Fruit fly (Drosophila melanogaster): ENCODE data around the gene CG11586.

CG11586 gene

dm6 chr3L:4225647-4226470 lies 36.4 kb downstream of the CG11586 start:
- TF ChIP-seq crc (GFP tag; optimal IDR thresholded peaks at IDR 0.05) (no peak), Meics (GFP tag; optimal IDR thresholded peaks at IDR 0.05) (no peak), en (GFP tag; optimal IDR thresholded peaks at IDR 0.05) (no peak), CG33213 (GFP tag; optimal IDR thresholded peaks at IDR 0.05) (no peak), Med (GFP tag) (peak; percentile 70), maf-S (GFP tag; optimal IDR thresholded peaks at IDR 0.05) (no peak), lola (GFP tag; optimal IDR thresholded peaks at IDR 0.05) (no peak), tna (GFP tag; IDR thresholded peaks at IDR 0.05; ENCODE audit: partially characterized antibody) (no peak), cato (GFP tag; optimal IDR thresholded peaks at IDR 0.05; ENCODE audit: borderline replicate concordance) (no peak), Elba2 (GFP tag; optimal IDR thresholded peaks at IDR 0.05) (no peak), ase (GFP tag; IDR thresholded peaks at IDR 0.05) (no peak), pros (GFP tag; optimal IDR thresholded peaks at IDR 0.05) (no peak), croc (GFP tag; conservative IDR thresholded peaks at IDR 0.05) (no peak), CG30020 (tag; optimal IDR thresholded peaks at IDR 0.05) (no peak), Dad (GFP tag; optimal IDR thresholded peaks at IDR 0.05) (no peak), btn (GFP tag; optimal IDR thresholded peaks at IDR 0.05) (no peak), PHDP (tag; optimal IDR thresholded peaks at IDR 0.05) (no peak), CG11247 (GFP tag; IDR thresholded peaks at IDR 0.05) (no peak), repo (GFP tag; optimal IDR thresholded peaks at IDR 0.05) (no peak), CG17328 (GFP tag; IDR thresholded peaks at IDR 0.05) (no peak), caup (GFP tag; optimal IDR thresholded peaks at IDR 0.05; ENCODE audit: severe bottlenecking) (no peak), vvl (GFP tag; IDR thresholded peaks at IDR 0.05) (0 out of 2 replicates have a peak, but pooled peaks have one; percentile 7), gce (GFP tag; IDR thresholded peaks at IDR 0.05) (0 out of 3 replicates have a peak, but pooled peaks have one; percentile 33), CrebB (tag; optimal IDR thresholded peaks at IDR 0.05) (no peak), CG12659 (GFP tag; optimal IDR thresholded peaks at IDR 0.05) (no peak), CG2889 (GFP tag; IDR thresholded peaks at IDR 0.05) (no peak), Ets65A (GFP tag) (no peak), Sry-δ (GFP tag; optimal IDR thresholded peaks at IDR 0.05) (no peak), crp (GFP tag; optimal IDR thresholded peaks at IDR 0.05) (no peak), inv (GFP tag; IDR thresholded peaks at IDR 0.05; ENCODE audit: partially characterized antibody) (no peak), Oaz (GFP tag; IDR thresholded peaks at IDR 0.05) (no peak), bbx (GFP tag; IDR thresholded peaks at IDR 0.05; ENCODE audit: partially characterized antibody) (no peak), danr (GFP tag; IDR thresholded peaks at IDR 0.05) (no peak), Ada2b (GFP tag; IDR thresholded peaks at IDR 0.05) (no peak), CG11504 (tag; optimal IDR thresholded peaks at IDR 0.05) (no peak), Gug (GFP tag; IDR thresholded peaks at IDR 0.05) (no peak), MESR4 (GFP tag; optimal IDR thresholded peaks at IDR 0.05) (no peak), ranshi (GFP tag; IDR thresholded peaks at IDR 0.05) (no peak), E2f2 (GFP tag; IDR thresholded peaks at IDR 0.05) (no peak), sna (GFP tag; IDR thresholded peaks at IDR 0.05; ENCODE audit: partially characterized antibody) (no peak), nom (GFP tag; optimal IDR thresholded peaks at IDR 0.05) (peak; percentile 32), gsb (GFP tag; IDR thresholded peaks at IDR 0.05) (no peak), slou (GFP tag; optimal IDR thresholded peaks at IDR 0.05) (no peak), CG2712 (tag; optimal IDR thresholded peaks at IDR 0.05) (no peak), grau (tag; optimal IDR thresholded peaks at IDR 0.05) (no peak), eyg (GFP tag; optimal IDR thresholded peaks at IDR 0.05) (no peak), Pdp1 (GFP tag; optimal IDR thresholded peaks at IDR 0.05) (peak in 1 of 2 experiments; percentile 67), tio (GFP tag; optimal IDR thresholded peaks at IDR 0.05) (no peak), Hmr (GFP tag; optimal IDR thresholded peaks at IDR 0.05) (no peak)

All from whole organism, embryonic.